Fruit fly (Drosophila melanogaster) whole organism, embryonic: ENCODE results near the gene CCDC53.

Source experiments
- Blimp-1 ChIP-seq: fragments of 200-800 bp; sonication (Bioruptor generic); optimal IDR thresholded peaks from 3 replicates; lab custom pipeline; 2018; ENCODE audit warnings: missing biosample characterization, missing genetic modification characterization, mild to moderate bottlenecking, moderate library complexity, missing genetic modification reagents
- CG10543 ChIP-seq: fragments of 200-800 bp; sonication (Bioruptor generic); optimal IDR thresholded peaks from 3 replicates; lab custom pipeline; 2017; ENCODE audit warnings: missing biosample characterization, mild to moderate bottlenecking, missing genetic modification characterization, moderate library complexity
- CG11456 ChIP-seq: fragments of 200-800 bp; sonication (Bioruptor generic); IDR thresholded peaks from 3 replicates; pipeline ENCODE4 v1.3.6; 2022; ENCODE audit warnings: missing biosample characterization, missing genetic modification characterization
- CG11723 ChIP-seq: fragments of 200-800 bp; sonication (Bioruptor generic); optimal IDR thresholded peaks from 2 replicates; lab custom pipeline; 2017; ENCODE audit warnings: missing biosample characterization, mild to moderate bottlenecking, missing genetic modification characterization
- CG12769 ChIP-seq: fragments of 200-800 bp; sonication (Bioruptor generic); optimal IDR thresholded peaks from 2 replicates; lab custom pipeline; 2019; ENCODE audit warnings: missing biosample characterization, mild to moderate bottlenecking, missing genetic modification characterization, moderate library complexity
- CG15011 ChIP-seq: fragments of 200-800 bp; sonication (Bioruptor generic); optimal IDR thresholded peaks from 3 replicates; lab custom pipeline; 2018; ENCODE audit warnings: missing biosample characterization, mild to moderate bottlenecking, missing genetic modification characterization
- CG15601 ChIP-seq: fragments of 200-800 bp; sonication (Bioruptor generic); optimal IDR thresholded peaks from 3 replicates; lab custom pipeline; 2019; ENCODE audit warnings: missing biosample characterization, mild to moderate bottlenecking, missing genetic modification characterization, moderate library complexity
- CG17328 ChIP-seq: fragments of 200-800 bp; sonication (Bioruptor generic); IDR thresholded peaks from 2 replicates; pipeline ENCODE4 v1.3.6; 2022; ENCODE audit warnings: missing biosample characterization, missing genetic modification characterization
- CG2116 ChIP-seq: fragments of 200-800 bp; sonication (Bioruptor generic); optimal IDR thresholded peaks from 3 replicates; lab custom pipeline; 2018; ENCODE audit warnings: missing biosample characterization, mild to moderate bottlenecking, missing genetic modification characterization
- CG2129 ChIP-seq: fragments of 200-800 bp; sonication (Bioruptor generic); IDR thresholded peaks from 2 replicates; pipeline ENCODE4 v1.3.6; 2022; ENCODE audit warnings: missing biosample characterization, missing genetic modification characterization; ENCODE audit not compliant: partially characterized antibody
- CG30403 ChIP-seq: fragments of 200-800 bp; sonication (Bioruptor generic); optimal IDR thresholded peaks from 3 replicates; lab custom pipeline; 2016; ENCODE audit warnings: missing biosample characterization, missing genetic modification characterization
- CG33557 ChIP-seq: fragments of 200-800 bp; sonication (Bioruptor generic); optimal IDR thresholded peaks from 2 replicates; lab custom pipeline; 2019; ENCODE audit warnings: missing biosample characterization, mild to moderate bottlenecking, missing genetic modification characterization, moderate library complexity
- CG42726 ChIP-seq: fragments of 200-800 bp; sonication (Bioruptor generic); IDR thresholded peaks from 2 replicates; pipeline ENCODE4 v1.3.6; 2022; ENCODE audit warnings: missing biosample characterization, missing genetic modification characterization; ENCODE audit not compliant: partially characterized antibody
- CG43689 ChIP-seq: fragments of 200-800 bp; sonication (Bioruptor generic); IDR thresholded peaks from 2 replicates; pipeline ENCODE4 v1.3.6; 2022; ENCODE audit warnings: missing biosample characterization, missing genetic modification characterization
- CG4424 ChIP-seq: fragments of 200-800 bp; sonication (Bioruptor generic); optimal IDR thresholded peaks from 3 replicates; lab custom pipeline; 2016; ENCODE audit warnings: missing biosample characterization, missing genetic modification characterization
- CG7786 ChIP-seq: fragments of 200-800 bp; sonication (Bioruptor generic); optimal IDR thresholded peaks from 2 replicates; lab custom pipeline; 2016; ENCODE audit warnings: missing biosample characterization, missing genetic modification characterization
- CG8290 ChIP-seq, 3 experiments: fragments of 200-800 bp; sonication (Bioruptor generic); optimal IDR thresholded peaks; 2 replicates each; lab custom pipeline; 2016 to 2019; ENCODE audit warnings: missing biosample characterization in 3 of 3, missing genetic modification characterization in 3 of 3, mild to moderate bottlenecking in 2 of 3, moderate library complexity in 1 of 3
- CG9797 ChIP-seq: fragments of 200-800 bp; sonication (Bioruptor generic); optimal IDR thresholded peaks from 3 replicates; lab custom pipeline; 2018; ENCODE audit warnings: missing biosample characterization, mild to moderate bottlenecking, missing genetic modification characterization
- CG9876 ChIP-seq: fragments of 200-800 bp; sonication (Bioruptor generic); optimal IDR thresholded peaks from 2 replicates; lab custom pipeline; 2016; ENCODE audit warnings: missing biosample characterization, missing genetic modification characterization
- Chrac-16 ChIP-seq: fragments of 200-800 bp; sonication (Bioruptor generic); optimal IDR thresholded peaks from 3 replicates; lab custom pipeline; 2016; ENCODE audit warnings: missing biosample characterization, missing genetic modification characterization
- Dp ChIP-seq: fragments of 200-800 bp; sonication (Bioruptor generic); optimal IDR thresholded peaks from 2 replicates; lab custom pipeline; 2018; ENCODE audit warnings: missing biosample characterization, mild to moderate bottlenecking, missing genetic modification characterization, moderate library complexity
- Fer2 ChIP-seq: fragments of 200-800 bp; sonication (Bioruptor generic); optimal IDR thresholded peaks from 2 replicates; lab custom pipeline; 2018; ENCODE audit warnings: missing biosample characterization, mild to moderate bottlenecking, missing genetic modification characterization, moderate library complexity
- GATAe ChIP-seq: fragments of 200-800 bp; sonication (Bioruptor generic); conservative IDR thresholded peaks from 2 replicates; pipeline ENCODE4 v1.3.6; 2022; ENCODE audit warnings: missing biosample characterization, missing genetic modification characterization
- HmgZ ChIP-seq: fragments of 200-800 bp; sonication (Bioruptor generic); optimal IDR thresholded peaks from 2 replicates; lab custom pipeline; 2018; ENCODE audit warnings: missing biosample characterization, mild to moderate bottlenecking, missing genetic modification characterization
- Hmr ChIP-seq: fragments of 200-800 bp; sonication (Bioruptor generic); optimal IDR thresholded peaks from 3 replicates; lab custom pipeline; 2017; ENCODE audit warnings: mild to moderate bottlenecking, missing biosample characterization, missing genetic modification reagents, missing genetic modification characterization
- Hr39 ChIP-seq: fragments of >200 bp; optimal IDR thresholded peaks from 2 replicates; lab custom pipeline; 2017
- Kr ChIP-seq: fragments of 200-800 bp; sonication (Bioruptor generic); optimal IDR thresholded peaks from 2 replicates; lab custom pipeline; 2017; ENCODE audit warnings: missing biosample characterization, mild to moderate bottlenecking, missing genetic modification characterization
- Max ChIP-seq: fragments of 200-800 bp; sonication (Bioruptor generic); optimal IDR thresholded peaks from 2 replicates; lab custom pipeline; 2016; ENCODE audit warnings: missing biosample characterization, mild to moderate bottlenecking, missing genetic modification characterization
- Med ChIP-seq: fragments of 200-800 bp; sonication (Bioruptor generic); peaks from one replicate; lab custom pipeline; 2016; ENCODE audit warnings: missing biosample characterization, missing genetic modification characterization, mild to moderate bottlenecking, inconsistent platforms, moderate library complexity
- PHDP ChIP-seq: fragments of 200-800 bp; sonication (Bioruptor generic); optimal IDR thresholded peaks from 3 replicates; lab custom pipeline; 2018; ENCODE audit warnings: missing biosample characterization, mild to moderate bottlenecking, missing genetic modification characterization, moderate library complexity
- Sry-β ChIP-seq: fragments of 200-800 bp; sonication (Bioruptor generic); optimal IDR thresholded peaks from 2 replicates; lab custom pipeline; 2018; ENCODE audit warnings: missing biosample characterization, mild to moderate bottlenecking, missing genetic modification characterization, moderate library complexity
- Taf1 ChIP-seq: fragments of 200-800 bp; sonication (Bioruptor generic); IDR thresholded peaks from 2 replicates; pipeline ENCODE4 v1.3.6; 2022; ENCODE audit warnings: missing biosample characterization, missing genetic modification characterization
- al ChIP-seq: fragments of 200-800 bp; sonication (Bioruptor generic); IDR thresholded peaks from 2 replicates; pipeline ENCODE4 v1.3.6; 2022; ENCODE audit warnings: missing biosample characterization, missing genetic modification characterization
- bab2 ChIP-seq: fragments of 200-800 bp; sonication (Bioruptor generic); optimal IDR thresholded peaks from 2 replicates; lab custom pipeline; 2016; ENCODE audit warnings: missing biosample characterization, missing genetic modification characterization
- crc ChIP-seq: fragments of 200-800 bp; sonication (Bioruptor generic); optimal IDR thresholded peaks from 2 replicates; lab custom pipeline; 2016; ENCODE audit warnings: missing biosample characterization, missing genetic modification characterization
- en ChIP-seq: fragments of 200-800 bp; sonication (Bioruptor generic); optimal IDR thresholded peaks from 2 replicates; lab custom pipeline; 2016; ENCODE audit warnings: missing biosample characterization, missing genetic modification characterization
- gt ChIP-seq: fragments of 200-800 bp; sonication (Bioruptor generic); IDR thresholded peaks from 2 replicates; pipeline ENCODE4 v1.3.6; 2022; ENCODE audit warnings: missing biosample characterization, missing genetic modification characterization
- h ChIP-seq: fragments of >200 bp; optimal IDR thresholded peaks from 2 replicates; lab custom pipeline; 2017
- klu ChIP-seq: fragments of 200-800 bp; sonication (Bioruptor generic); IDR thresholded peaks from 2 replicates; pipeline ENCODE4 v1.3.6; 2022; ENCODE audit warnings: missing biosample characterization, missing genetic modification characterization
- luna ChIP-seq: fragments of 200-800 bp; sonication (Bioruptor generic); optimal IDR thresholded peaks from 2 replicates; lab custom pipeline; 2016; ENCODE audit warnings: missing biosample characterization, missing genetic modification characterization
- nmo ChIP-seq: fragments of 200-800 bp; sonication (Bioruptor generic); optimal IDR thresholded peaks from 2 replicates; lab custom pipeline; 2018; ENCODE audit warnings: missing biosample characterization, mild to moderate bottlenecking, missing genetic modification characterization, moderate library complexity
- org-1 ChIP-seq: fragments of 200-800 bp; sonication (Bioruptor generic); optimal IDR thresholded peaks from 2 replicates; lab custom pipeline; 2017; ENCODE audit warnings: missing biosample characterization, missing genetic modification characterization
- pfk ChIP-seq: fragments of 200-800 bp; sonication (Bioruptor generic); optimal IDR thresholded peaks from 2 replicates; lab custom pipeline; 2018; ENCODE audit warnings: missing biosample characterization, mild to moderate bottlenecking, missing genetic modification characterization, moderate library complexity
- pnt ChIP-seq: fragments of 200-800 bp; sonication (Bioruptor generic); optimal IDR thresholded peaks from 3 replicates; lab custom pipeline; 2016; ENCODE audit warnings: missing biosample characterization, missing genetic modification characterization
- prd ChIP-seq, 3 experiments: fragments of >200 bp in 2 of 3; fragments of 200-800 bp in 1 of 3; sonication (Bioruptor generic) in 1 of 3; optimal IDR thresholded peaks in 2 of 3; IDR thresholded peaks in 1 of 3; 2 replicates in 2 of 3; 3 replicates in 1 of 3; pipeline versions ENCODE4 v1.3.6 to Lab custom; 2017 to 2022; ENCODE audit warnings: missing biosample characterization in 1 of 3, missing genetic modification characterization in 1 of 3
- pros ChIP-seq: fragments of 200-800 bp; sonication (Bioruptor generic); optimal IDR thresholded peaks from 3 replicates; lab custom pipeline; 2019; ENCODE audit warnings: missing biosample characterization, mild to moderate bottlenecking, missing genetic modification characterization, moderate library complexity
- pzg ChIP-seq: fragments of 200-800 bp; sonication (Bioruptor generic); optimal IDR thresholded peaks from 3 replicates; lab custom pipeline; 2018; ENCODE audit warnings: missing biosample characterization, mild to moderate bottlenecking, missing genetic modification characterization, moderate library complexity
- ro ChIP-seq: fragments of 200-800 bp; sonication (Bioruptor generic); IDR thresholded peaks from 2 replicates; pipeline ENCODE4 v1.3.6; 2022; ENCODE audit warnings: missing biosample characterization, missing genetic modification characterization
- tna ChIP-seq: fragments of 200-800 bp; sonication (Bioruptor generic); IDR thresholded peaks from 2 replicates; pipeline ENCODE4 v1.3.6; 2022; ENCODE audit warnings: missing biosample characterization, missing genetic modification characterization; ENCODE audit not compliant: partially characterized antibody
- usp ChIP-seq: fragments of >200 bp; optimal IDR thresholded peaks from 2 replicates; lab custom pipeline; 2017; ENCODE audit warnings: missing biosample characterization, missing genetic modification characterization
- z ChIP-seq: fragments of 200-800 bp; sonication (Bioruptor generic); IDR thresholded peaks from 3 replicates; pipeline ENCODE4 v1.3.6; 2022; ENCODE audit warnings: missing biosample characterization, missing genetic modification characterization

CCDC53 gene

dm6 chr2L:8000578-8001040 lies 40.3 kb upstream of the CCDC53 start (continued):
- TF ChIP-seq CG7786 (GFP tag; lab: Kevin White, UChicago) (peak; percentile 20), CG2116 (no peak), Fer2 (tag; lab: Kevin White, UChicago) (no peak), Sry-β (GFP tag; lab: Kevin White, UChicago) (no peak), CG8290 (GFP tag; optimal IDR thresholded peaks at IDR 0.05; lab: Kevin White, UChicago) (no peak), CG8290 (tag; optimal IDR thresholded peaks at IDR 0.05; lab: Kevin White, UChicago) (peak in 1 of 2 experiments; percentile 71), Med (GFP tag; lab: Kevin White, UChicago) (peak; percentile 82), Hmr (GFP tag; lab: Kevin White, UChicago) (peak; percentile 55), HmgZ (tag; lab: Kevin White, UChicago) (no peak), GATAe (GFP tag; lab: Robert Waterston, UW) (no peak), CG10543 (peak; percentile 25), h (lab: Kevin White, UChicago) (no peak), PHDP (tag; lab: Kevin White, UChicago) (no peak), CG15601 (tag; lab: Kevin White, UChicago) (no peak), Blimp-1 (GFP tag; lab: Kevin White, UChicago) (no peak), Kr (no peak), CG2129 (GFP tag; lab: Robert Waterston, UW) (no peak), al (GFP tag; lab: Robert Waterston, UW) (peak; percentile 59), org-1 (GFP tag; lab: Kevin White, UChicago) (peak; percentile 63), Chrac-16 (no peak), prd (optimal IDR thresholded peaks at IDR 0.05; lab: Kevin White, UChicago) (no peak), prd (GFP tag; IDR thresholded peaks at IDR 0.05; lab: Robert Waterston, UW) (0 out of 3 replicates have a peak, but pooled peaks have one; percentile 3), CG4424 (no peak), CG42726 (GFP tag; lab: Robert Waterston, UW) (no peak), tna (GFP tag; lab: Robert Waterston, UW) (no peak), Max (no peak), bab2 (GFP tag; lab: Kevin White, UChicago) (peak; percentile 43), luna (GFP tag; lab: Kevin White, UChicago) (no peak), CG43689 (no peak), CG15011 (no peak), Taf1 (GFP tag; lab: Robert Waterston, UW) (no peak), klu (no peak), pros (GFP tag; lab: Kevin White, UChicago) (no peak), CG12769 (peak; percentile 53), CG9797 (GFP tag; lab: Kevin White, UChicago) (no peak), z (no peak), CG33557 (GFP tag; lab: Kevin White, UChicago) (no peak), Hr39 (lab: Kevin White, UChicago) (no peak), en (no peak), pzg (GFP tag; lab: Kevin White, UChicago) (no peak), CG30403 (peak; percentile 33), crc (no peak), CG11723 (GFP tag; lab: Kevin White, UChicago) (no peak), Dp (GFP tag; lab: Kevin White, UChicago) (no peak), CG17328 (GFP tag; lab: Robert Waterston, UW) (no peak), gt (GFP tag; lab: Robert Waterston, UW) (no peak), ro (GFP tag; lab: Robert Waterston, UW) (no peak), CG11456 (GFP tag; lab: Robert Waterston, UW) (0 out of 3 replicates have a peak, but pooled peaks have one; percentile 27), CG9876 (no peak), usp (no peak), pfk (GFP tag; lab: Kevin White, UChicago) (no peak), nmo (GFP tag; lab: Kevin White, UChicago) (no peak), pnt (GFP tag; lab: Kevin White, UChicago) (no peak)
